Fruit fly (Drosophila melanogaster): ENCODE measurements around the gene CG43291.

DNA sequence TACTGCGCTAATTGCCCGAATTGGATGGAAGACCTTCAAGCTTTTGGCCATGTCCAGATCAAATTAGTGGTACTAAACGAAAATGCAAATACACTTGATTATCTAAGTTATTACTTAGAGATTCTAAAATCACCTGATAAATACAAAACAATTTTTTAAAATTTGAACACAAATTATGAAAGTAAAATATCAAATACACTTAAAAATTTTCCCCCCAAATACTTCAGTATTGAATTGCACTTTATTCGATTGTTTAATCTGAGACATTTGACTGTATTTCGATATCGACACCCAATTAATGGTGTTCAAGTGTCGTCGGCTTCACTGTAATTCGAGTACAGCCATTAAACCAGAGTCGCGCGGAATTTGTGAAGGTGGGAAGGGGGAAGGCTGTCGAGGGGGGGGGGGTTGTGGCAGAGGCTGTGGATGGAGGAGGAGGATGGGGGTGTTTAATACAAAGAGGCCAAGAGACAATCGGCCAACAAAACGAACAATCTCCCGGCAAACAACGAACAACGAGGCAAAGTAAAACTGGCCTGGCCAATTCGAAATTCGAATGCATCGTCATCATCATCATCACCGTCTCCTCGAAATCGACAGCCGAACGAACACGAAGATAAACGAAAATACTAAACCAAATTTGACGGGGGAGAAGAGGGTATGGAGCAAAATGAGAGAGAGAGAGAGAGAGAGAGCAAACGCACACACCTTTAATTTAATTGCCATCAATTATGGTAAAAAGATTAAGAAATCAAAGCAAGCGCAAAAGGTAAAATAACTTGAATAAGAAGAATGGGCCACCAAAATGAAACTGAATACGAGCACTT is 38.0 kb upstream of the CG43291 start:
- TF ChIP-seq psq (optimal IDR thresholded peaks at IDR 0.05) (no peak), Myc (optimal IDR thresholded peaks at IDR 0.05) (no peak), insv (optimal IDR thresholded peaks at IDR 0.05) (no peak)

Data from Kc167 (cell line).